Worm (Caenorhabditis elegans) whole organism, dauer: ENCODE measurements around the gene C55A6.4.
"Not testable (repeated sequence)": the region's sequence is repeated elsewhere in the genome, so short reads cannot be mapped to it uniquely, and the experiment has no call there.

Experiments
- unc-62 ChIP-seq: sonication (generic microtip); optimal IDR thresholded peaks from 2 replicates; lab custom pipeline; 2017; ENCODE audit warnings: missing biosample characterization, missing genetic modification reagents, missing genetic modification characterization

Gene C55A6.4

ce11 chrV:11504853-11505397 is 12.8 kb downstream of the C55A6.4 start, which contains the start of the genes C55A6.1 and C55A6.10:
Gene C55A6.1 (minus strand): TSS chrV:11504968.
Gene C55A6.10 (plus strand): TSS chrV:11505347.
- not testable (repeated sequence) for TF ChIP-seq unc-62

ce11 chrV:11503081-11503751 is 14.5 kb downstream of the C55A6.4 start, which contains the start of gene C55A6.12:
Gene C55A6.12 (minus strand): TSS chrV:11503131.
- no peak for TF ChIP-seq unc-62

DNA sequence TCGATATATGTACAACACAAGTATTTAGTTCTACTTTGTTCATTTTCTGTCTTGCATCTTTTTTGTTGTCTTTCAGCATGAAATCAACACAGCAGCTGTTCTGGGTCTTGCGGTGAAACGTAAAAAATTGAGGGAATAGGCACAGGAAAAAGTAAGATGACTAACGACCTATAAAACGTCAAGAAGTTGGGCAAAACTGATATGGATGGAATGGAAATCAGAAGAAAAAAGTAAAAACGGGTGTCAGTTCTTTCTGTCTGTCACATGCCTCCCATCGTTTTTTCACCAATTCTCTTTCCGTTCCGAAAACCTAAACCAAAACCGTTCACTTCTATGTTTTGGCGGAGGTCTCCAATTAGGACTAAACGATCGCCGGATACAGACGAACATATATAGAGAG is 16.7 kb downstream of the C55A6.4 start:
- TF ChIP-seq unc-62 = no peak

- TF ChIP-seq unc-62 = no peak
Measured at ce11 chrV:11499786-11500185, 17.9 kb downstream of the C55A6.4 start.

- no peak for TF ChIP-seq unc-62
Measured at ce11 chrV:11497475-11497874, 20.2 kb downstream of the C55A6.4 start.

- TF ChIP-seq unc-62 = no peak
Measured at ce11 chrV:11496283-11496682, 21.4 kb downstream of the C55A6.4 start, which contains the start of gene htrl-1. Gene htrl-1 (minus strand): TSS chrV:11496383.

ce11 chrV:11492456-11492855 is 25.2 kb downstream of the C55A6.4 start, which contains the start of gene T11F9.21:
Gene T11F9.21 (plus strand): TSS chrV:11492756.
- no peak for TF ChIP-seq unc-62

DNA sequence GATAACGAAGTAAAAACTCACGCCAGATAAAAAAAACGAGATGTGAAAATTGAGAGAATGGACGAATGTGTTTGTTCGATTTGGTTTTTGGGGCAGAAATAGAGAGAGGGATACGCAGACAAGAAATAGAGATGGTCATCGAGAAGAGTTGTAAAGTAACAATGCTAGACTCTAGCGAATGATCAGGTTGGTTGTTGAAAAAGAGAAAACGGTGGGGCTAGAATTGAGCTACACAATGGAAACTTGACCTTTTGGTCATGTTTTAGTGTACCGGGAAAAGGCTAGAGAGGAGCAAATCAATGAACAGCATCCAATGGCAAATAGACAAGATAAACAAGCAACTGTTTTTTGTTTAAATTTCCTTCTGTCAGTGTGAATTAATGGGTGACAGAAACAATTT is 27.3 kb downstream of the C55A6.4 start, which contains the start of gene dhs-19:
dhs-19 (minus strand) TSS at position 101 of the 400 bp plus-strand sequence.
- no peak for TF ChIP-seq unc-62

ce11 chrV:11488288-11488687 is 29.4 kb downstream of the C55A6.4 start:
- no peak for TF ChIP-seq unc-62

DNA sequence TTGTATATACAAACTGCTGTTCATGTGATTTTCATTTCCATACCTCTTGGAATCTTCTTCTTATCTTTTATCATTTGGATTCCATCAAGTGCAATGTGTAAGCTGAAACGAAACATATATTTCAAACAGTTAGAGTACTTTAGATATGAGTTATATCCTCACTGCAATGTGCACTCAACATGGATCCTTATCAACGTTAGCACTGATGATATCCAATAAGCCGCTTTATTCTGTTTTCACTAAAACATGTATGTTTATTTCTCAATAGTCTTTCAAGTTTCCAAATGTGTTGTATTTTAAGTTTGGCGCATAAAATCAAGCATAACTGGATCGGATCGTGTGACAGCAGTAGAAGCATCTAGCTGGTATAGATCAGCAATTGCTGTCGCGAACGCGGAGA is 31.0 kb downstream of the C55A6.4 start, which contains the start of gene T11F9.10:
T11F9.10 (plus strand) TSS at position 301 of the 400 bp plus-strand sequence.
- TF ChIP-seq unc-62 = no peak

- no peak for TF ChIP-seq unc-62
Measured at ce11 chrV:11485558-11485957, 32.1 kb downstream of the C55A6.4 start, which contains the start of gene srh-1. Gene srh-1 (plus strand): TSS chrV:11485858.

DNA sequence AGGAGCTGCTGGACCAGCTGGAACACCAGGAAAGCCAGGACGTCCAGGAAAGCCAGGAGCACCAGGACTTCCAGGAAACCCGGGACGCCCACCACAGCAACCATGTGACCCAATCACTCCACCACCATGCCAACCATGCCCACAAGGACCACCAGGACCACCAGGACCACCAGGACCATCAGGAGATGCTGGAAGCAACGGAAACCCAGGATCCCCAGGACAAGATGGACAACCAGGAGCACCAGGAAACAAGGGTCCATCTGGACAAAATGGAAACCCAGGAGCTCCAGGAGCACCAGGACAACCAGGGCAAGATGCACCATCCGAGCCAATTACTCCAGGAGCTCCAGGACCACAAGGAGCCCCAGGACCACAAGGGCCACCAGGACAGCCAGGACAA is 33.3 kb downstream of the C55A6.4 start:
- TF ChIP-seq unc-62 = no peak

ce11 chrV:11483580-11484092 is 34.1 kb downstream of the C55A6.4 start, which contains the start of gene col-157:
Gene col-157 (plus strand): TSS chrV:11484042.
- not testable (repeated sequence) for TF ChIP-seq unc-62

ce11 chrV:11480734-11481133 is 37.0 kb downstream of the C55A6.4 start, which contains the start of gene T11F9.14:
Gene T11F9.14 (minus strand): TSS chrV:11480834.
- not testable (repeated sequence) for TF ChIP-seq unc-62

DNA sequence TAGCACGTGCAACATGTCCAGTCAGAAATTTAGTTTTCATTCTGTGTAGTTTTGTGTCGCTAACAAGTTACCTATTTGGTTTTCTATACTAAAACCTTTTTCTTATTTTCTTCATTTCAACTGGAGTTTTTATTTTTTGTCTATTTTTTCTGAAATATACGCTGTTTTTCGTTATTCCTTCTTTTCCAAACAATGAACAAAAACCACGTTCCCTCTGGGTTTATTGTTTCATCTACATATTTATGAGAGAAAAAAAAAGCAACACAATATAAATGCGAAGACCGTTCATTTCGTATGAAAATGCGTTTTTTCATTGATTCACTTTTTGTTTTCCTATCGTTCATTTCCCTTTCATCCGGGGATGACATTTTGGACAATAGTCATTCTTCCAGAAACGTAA is 38.3 kb downstream of the C55A6.4 start, which contains the start of gene T11F9.22:
T11F9.22 (plus strand) TSS at position 301 of the 400 bp plus-strand sequence.
- TF ChIP-seq unc-62 = no peak

DNA sequence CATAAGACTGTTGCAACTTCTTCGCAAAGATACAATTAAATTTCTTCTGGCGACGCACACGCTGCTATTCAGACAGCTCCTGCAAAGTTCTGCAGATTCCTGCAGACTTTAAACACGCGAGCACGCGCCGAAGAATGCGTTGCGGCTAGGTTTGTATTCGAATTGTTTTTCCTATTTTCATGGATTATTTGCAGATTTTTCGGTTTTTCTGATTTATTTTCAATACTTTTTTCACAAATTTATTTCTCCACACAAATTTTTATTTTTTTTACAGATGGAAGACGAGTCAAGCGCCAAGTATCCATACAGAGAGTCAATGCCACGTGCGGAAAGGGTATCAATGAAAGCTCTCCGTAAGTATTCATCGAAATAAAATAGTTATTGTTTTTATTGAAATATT is 42.1 kb downstream of the C55A6.4 start, which contains the start of gene T11F9.7:
T11F9.7 (plus strand) TSS at position 301 of the 400 bp plus-strand sequence.
- TF ChIP-seq unc-62 = not testable (repeated sequence)

DNA sequence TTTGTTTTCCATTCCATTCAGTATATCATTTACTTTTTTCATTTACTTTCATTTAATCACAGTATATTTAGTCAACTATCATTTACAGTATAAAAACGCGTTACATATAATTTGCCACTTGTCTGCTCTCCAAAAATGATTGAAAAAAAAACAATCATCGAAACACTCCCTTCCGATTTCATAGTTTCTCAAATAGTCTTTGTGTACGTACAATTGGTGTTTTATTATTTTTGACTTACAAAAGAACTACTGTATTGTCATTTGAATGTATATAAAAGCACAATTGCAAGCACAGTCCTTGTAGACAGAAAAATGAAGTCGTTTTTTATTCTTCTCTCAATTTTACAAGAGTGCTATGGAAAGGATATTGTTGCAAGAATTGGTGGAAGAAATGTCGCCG is 43.3 kb downstream of the C55A6.4 start, which contains the start of gene nas-22:
nas-22 (plus strand) TSS at position 301 of the 400 bp plus-strand sequence.
- no peak for TF ChIP-seq unc-62
